Worm (Caenorhabditis elegans) whole organism, L4 larva: Measurements from ENCODE around the gene mlc-5.

Experiments
- F26F4.8 ChIP-seq: fragments of 200-800 bp; sonication (Bioruptor generic); conservative IDR thresholded peaks from 2 replicates; pipeline ENCODE4 v1.3.6; 2022; ENCODE audit warnings: missing genetic modification characterization, missing compliant biosample characterization
- F37D6.2 ChIP-seq: sonication (generic microtip); optimal IDR thresholded peaks from 2 replicates; lab custom pipeline; 2016; ENCODE audit warnings: mild to moderate bottlenecking, missing genetic modification characterization, missing compliant biosample characterization
- F44E2.7 ChIP-seq: fragments of 200-800 bp; sonication (Bioruptor generic); IDR thresholded peaks from 2 replicates; pipeline ENCODE4 v2.1.2; 2022; ENCODE audit warnings: missing genetic modification characterization, missing compliant biosample characterization
- R02D3.7 ChIP-seq: fragments of 150-350 bp; sonication (generic microtip); optimal IDR thresholded peaks from 3 replicates; lab custom pipeline; 2014; ENCODE audit warnings: missing biosample characterization, missing genetic modification characterization
- T26A8.4 ChIP-seq: fragments of 200-800 bp; sonication (Bioruptor generic); IDR thresholded peaks from 2 replicates; pipeline ENCODE4 v1.3.6; 2022; ENCODE audit warnings: missing genetic modification characterization, missing compliant biosample characterization
- Y5F2A.4 ChIP-seq: fragments of 200-800 bp; sonication (Bioruptor generic); optimal IDR thresholded peaks from 2 replicates; lab custom pipeline; 2018; ENCODE audit warnings: mild to moderate bottlenecking, missing genetic modification characterization, missing compliant biosample characterization
- Y75B8A.6 ChIP-seq: fragments of 200-800 bp; sonication (Bioruptor generic); IDR thresholded peaks from 2 replicates; pipeline ENCODE4 v1.3.6; 2022; ENCODE audit warnings: missing genetic modification reagents, missing genetic modification characterization, missing compliant biosample characterization
- aha-1 ChIP-seq: fragments of 150-350 bp; peaks from one replicate; lab custom pipeline; 2014; ENCODE audit warnings: missing biosample characterization, missing genetic modification characterization
- ceh-20 ChIP-seq: fragments of 200-800 bp; sonication (Bioruptor generic); IDR thresholded peaks from 2 replicates; pipeline ENCODE4 v1.3.6; 2022; ENCODE audit warnings: missing genetic modification reagents, missing genetic modification characterization, missing compliant biosample characterization
- ceh-62 ChIP-seq: sonication (generic microtip); optimal IDR thresholded peaks from 2 replicates; lab custom pipeline; 2017; ENCODE audit warnings: missing biosample characterization, missing genetic modification characterization
- ces-1 ChIP-seq: fragments of 150-350 bp; sonication (generic microtip); optimal IDR thresholded peaks from 4 replicates; lab custom pipeline; 2014; ENCODE audit warnings: missing biosample characterization, missing genetic modification reagents, missing genetic modification characterization
- ctbp-1 ChIP-seq: fragments of 200-800 bp; sonication (Bioruptor generic); IDR thresholded peaks from 2 replicates; pipeline ENCODE4 v1.3.6; 2022; ENCODE audit warnings: missing genetic modification reagents, missing genetic modification characterization, missing compliant biosample characterization
- daf-16 ChIP-seq, 3 experiments: sonication (generic microtip); optimal IDR thresholded peaks; 2 replicates each; lab custom pipeline; 2016 to 2017; ENCODE audit warnings: missing genetic modification characterization in 3 of 3, missing genetic modification reagents in 3 of 3, mild to moderate bottlenecking in 2 of 3, missing compliant biosample characterization in 2 of 3, missing biosample characterization in 1 of 3, moderate library complexity in 1 of 3
- dmd-6 ChIP-seq: fragments of 200-800 bp; sonication (Bioruptor generic); IDR thresholded peaks from 2 replicates; pipeline ENCODE4 v1.3.6; 2022; ENCODE audit warnings: missing genetic modification reagents, missing genetic modification characterization, missing compliant biosample characterization
- dmd-8 ChIP-seq: fragments of 200-800 bp; sonication (Bioruptor generic); IDR thresholded peaks from 2 replicates; pipeline ENCODE4 v1.3.6; 2022; ENCODE audit warnings: missing genetic modification characterization, missing compliant biosample characterization
- dmd-9 ChIP-seq: fragments of 200-800 bp; sonication (Bioruptor generic); IDR thresholded peaks from 2 replicates; pipeline ENCODE4 v1.3.6; 2022; ENCODE audit warnings: missing genetic modification reagents, missing genetic modification characterization, missing compliant biosample characterization
- duxl-1 ChIP-seq: sonication (generic microtip); optimal IDR thresholded peaks from 2 replicates; lab custom pipeline; 2016; ENCODE audit warnings: mild to moderate bottlenecking, missing genetic modification characterization, moderate library complexity, missing compliant biosample characterization; ENCODE audit not compliant: poor library complexity
- dve-1 ChIP-seq: sonication (generic microtip); optimal IDR thresholded peaks from 2 replicates; lab custom pipeline; 2017; ENCODE audit warnings: antibody characterized with exemption, mild to moderate bottlenecking, missing genetic modification characterization, missing compliant biosample characterization; ENCODE audit not compliant: insufficient read depth
- egl-27 ChIP-seq: sonication (generic microtip); optimal IDR thresholded peaks from 3 replicates; lab custom pipeline; 2017; ENCODE audit warnings: missing biosample characterization, missing genetic modification reagents, missing genetic modification characterization
- fos-1 ChIP-seq: fragments of 150-350 bp; optimal IDR thresholded peaks from 2 replicates; lab custom pipeline; 2014; ENCODE audit warnings: missing biosample characterization, missing genetic modification characterization
- gei-8 ChIP-seq: fragments of 200-800 bp; sonication (Bioruptor generic); optimal IDR thresholded peaks from 2 replicates; lab custom pipeline; 2018; ENCODE audit warnings: mild to moderate bottlenecking, missing genetic modification characterization, missing compliant biosample characterization
- hlh-11 ChIP-seq: fragments of 200-800 bp; sonication (Bioruptor generic); optimal IDR thresholded peaks from 2 replicates; lab custom pipeline; 2018; ENCODE audit warnings: mild to moderate bottlenecking, missing genetic modification characterization, missing compliant biosample characterization
- hlh-30 ChIP-seq: sonication (generic microtip); optimal IDR thresholded peaks from 2 replicates; lab custom pipeline; 2017; ENCODE audit warnings: antibody characterized with exemption, mild to moderate bottlenecking, missing genetic modification characterization, missing compliant biosample characterization; ENCODE audit not compliant: insufficient read depth
- hmg-1.1 ChIP-seq: fragments of 200-800 bp; sonication (Bioruptor generic); IDR thresholded peaks from 2 replicates; pipeline ENCODE4 v1.3.6; 2022; ENCODE audit warnings: missing genetic modification reagents, missing genetic modification characterization, missing compliant biosample characterization
- jun-1 ChIP-seq: fragments of 150-350 bp; optimal IDR thresholded peaks from 2 replicates; lab custom pipeline; 2014; ENCODE audit warnings: missing biosample characterization, missing genetic modification reagents, missing genetic modification characterization
- lin-13 ChIP-seq: fragments of 150-350 bp; optimal IDR thresholded peaks from 2 replicates; lab custom pipeline; 2014; ENCODE audit warnings: missing biosample characterization, missing genetic modification reagents, missing genetic modification characterization
- lsy-2 ChIP-seq, 2 experiments: fragments of 150-350 bp in 1 of 2; sonication (generic microtip) in 1 of 2; optimal IDR thresholded peaks; 2 replicates each; lab custom pipeline; 2014 to 2017; ENCODE audit warnings: missing biosample characterization in 2 of 2, missing genetic modification characterization in 2 of 2
- mdl-1 ChIP-seq, 2 experiments: fragments of 150-350 bp in 1 of 2; sonication (generic microtip) in 1 of 2; optimal IDR thresholded peaks; 2 replicates each; lab custom pipeline; 2014 to 2017; ENCODE audit warnings: missing biosample characterization in 2 of 2, missing genetic modification characterization in 2 of 2
- mdt-29 ChIP-seq: fragments of 200-800 bp; sonication (Bioruptor generic); IDR thresholded peaks from 2 replicates; pipeline ENCODE4 v1.3.6; 2022; ENCODE audit warnings: missing genetic modification reagents, missing genetic modification characterization, missing compliant biosample characterization
- mep-1 ChIP-seq: fragments of 150-350 bp; sonication (generic microtip); optimal IDR thresholded peaks from 3 replicates; lab custom pipeline; 2014; ENCODE audit warnings: missing biosample characterization, missing genetic modification characterization
- nhr-10 ChIP-seq: fragments of 150-350 bp; optimal IDR thresholded peaks from 2 replicates; lab custom pipeline; 2014; ENCODE audit warnings: missing biosample characterization, missing genetic modification characterization
- nhr-11 ChIP-seq: fragments of 150-350 bp; optimal IDR thresholded peaks from 2 replicates; lab custom pipeline; 2014; ENCODE audit warnings: missing biosample characterization, missing genetic modification characterization
- nhr-25 ChIP-seq: sonication (generic microtip); optimal IDR thresholded peaks from 2 replicates; lab custom pipeline; 2017; ENCODE audit warnings: missing genetic modification characterization, mild to moderate bottlenecking, missing compliant biosample characterization, antibody characterized with exemption, moderate library complexity, borderline replicate concordance; ENCODE audit not compliant: insufficient read depth
- nhr-28 ChIP-seq: fragments of 150-350 bp; optimal IDR thresholded peaks from 2 replicates; lab custom pipeline; 2014; ENCODE audit warnings: missing biosample characterization, missing genetic modification characterization
- pqm-1 ChIP-seq: sonication (generic microtip); optimal IDR thresholded peaks from 2 replicates; lab custom pipeline; 2017; ENCODE audit warnings: missing biosample characterization, missing genetic modification characterization
- rbr-2 ChIP-seq: sonication (generic microtip); optimal IDR thresholded peaks from 2 replicates; lab custom pipeline; 2016; ENCODE audit warnings: missing genotype, missing genetic modification characterization, missing compliant biosample characterization
- sdz-12 ChIP-seq: fragments of 200-800 bp; sonication (Bioruptor generic); optimal IDR thresholded peaks from 2 replicates; lab custom pipeline; 2018; ENCODE audit warnings: mild to moderate bottlenecking, missing genetic modification characterization, missing compliant biosample characterization
- set-16 ChIP-seq: fragments of 200-800 bp; sonication (Bioruptor generic); IDR thresholded peaks from 2 replicates; pipeline ENCODE4 v1.3.6; 2022; ENCODE audit warnings: missing genetic modification reagents, missing genetic modification characterization, missing compliant biosample characterization
- tag-97 ChIP-seq: fragments of 200-800 bp; sonication (Bioruptor generic); IDR thresholded peaks from 2 replicates; pipeline ENCODE4 v1.3.6; 2022; ENCODE audit warnings: missing genetic modification characterization, missing compliant biosample characterization
- unc-130 ChIP-seq: sonication (generic microtip); optimal IDR thresholded peaks from 2 replicates; lab custom pipeline; 2016; ENCODE audit warnings: missing genetic modification reagents, missing genetic modification characterization, missing compliant biosample characterization
- unc-62 ChIP-seq, 3 experiments: fragments of 150-350 bp in 1 of 3; sonication (generic microtip); optimal IDR thresholded peaks in 2 of 3; peaks in 1 of 3; 1 replicate in 1 of 3; 2 replicates in 2 of 3; lab custom pipeline; 2014 to 2017; ENCODE audit warnings: missing biosample characterization in 3 of 3, missing genetic modification characterization in 3 of 3, missing genetic modification reagents in 3 of 3, missing genotype in 1 of 3
- zag-1 ChIP-seq: fragments of 150-350 bp; optimal IDR thresholded peaks from 2 replicates; lab custom pipeline; 2014; ENCODE audit warnings: missing biosample characterization, missing genetic modification characterization
- zip-11 ChIP-seq: fragments of 200-800 bp; sonication (Bioruptor generic); IDR thresholded peaks from 2 replicates; pipeline ENCODE4 v1.3.6; 2022; ENCODE audit warnings: missing genetic modification characterization, missing compliant biosample characterization

The mlc-5 gene

DNA sequence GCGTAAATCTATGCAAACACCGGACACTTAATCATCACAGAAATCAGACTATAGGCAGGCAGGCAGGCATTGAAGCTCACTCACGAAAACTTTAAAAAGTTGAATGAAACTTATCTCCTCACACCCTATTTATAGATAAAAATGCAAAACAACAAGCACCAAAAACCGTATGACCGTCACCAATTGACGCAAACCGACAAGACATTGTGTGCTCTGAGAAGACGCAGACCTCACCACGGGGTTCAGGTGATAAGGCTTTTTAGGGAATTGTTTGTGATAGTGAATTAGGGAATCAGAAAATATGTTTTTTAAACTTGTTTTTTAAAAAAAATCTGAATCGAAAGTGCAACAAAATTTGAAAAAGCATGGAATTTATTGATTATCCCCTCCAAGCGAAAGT, 3.6 kb downstream of the mlc-5 start, which contains the start of gene T12D8.5:
TSS of gene T12D8.5 (minus strand) at position 95 of the 400 bp plus-strand sequence.
- no peak for TF ChIP-seq tag-97 (GFP tag; lab: Robert Waterston, UW)
- no peak for TF ChIP-seq mdt-29 (GFP tag; lab: Robert Waterston, UW)
- no peak for TF ChIP-seq unc-130 (GFP tag; lab: Kevin White, UChicago)
- no peak for TF ChIP-seq jun-1 (tag; lab: Kevin White, UChicago)
- TF ChIP-seq mdl-1 (tag; optimal IDR thresholded peaks at IDR 0.05; lab: Kevin White, UChicago) = peak in 1 of 2 experiments; percentile 34
- TF ChIP-seq set-16 (GFP tag; lab: Robert Waterston, UW) = no peak
- TF ChIP-seq hlh-30 = peak; percentile 84
- no peak for TF ChIP-seq sdz-12
- no peak for TF ChIP-seq ces-1 (GFP tag; lab: Kevin White, UChicago)
- no peak for TF ChIP-seq F44E2.7 (GFP tag; lab: Robert Waterston, UW)
- TF ChIP-seq lsy-2 (tag; optimal IDR thresholded peaks at IDR 0.05; lab: Kevin White, UChicago) = peak; percentile 13 to 37
- TF ChIP-seq nhr-11 (tag; lab: Kevin White, UChicago) = no peak
- peak; percentile 80 for TF ChIP-seq pqm-1
- peak in 1 of 2 experiments; percentile 9 for TF ChIP-seq daf-16 (GFP tag; optimal IDR thresholded peaks at IDR 0.05; lab: Kevin White, UChicago)
- peak; percentile 99 for TF ChIP-seq daf-16 (tag; optimal IDR thresholded peaks at IDR 0.05; lab: Kevin White, UChicago)
- TF ChIP-seq mep-1 (tag; lab: Kevin White, UChicago) = peak; percentile 16
- peak; percentile 23; the same call in 1 of the 2 replicates for TF ChIP-seq dmd-6 (GFP tag; lab: Robert Waterston, UW)
- TF ChIP-seq egl-27 (tag; lab: Kevin White, UChicago) = no peak
- TF ChIP-seq dmd-9 (GFP tag; lab: Robert Waterston, UW) = no peak
- no peak for TF ChIP-seq lin-13 (GFP tag; lab: Kevin White, UChicago)
- TF ChIP-seq nhr-28 = peak; percentile 49
- TF ChIP-seq hlh-11 (tag; lab: Kevin White, UChicago) = peak; percentile 82
- TF ChIP-seq zip-11 (GFP tag; lab: Robert Waterston, UW) = no peak
- TF ChIP-seq duxl-1 (tag; lab: Kevin White, UChicago) = no peak
- 0 out of 2 replicates have a peak, but pooled peaks have one; percentile 2 for TF ChIP-seq T26A8.4 (GFP tag; lab: Robert Waterston, UW)
- no peak for TF ChIP-seq R02D3.7
- no peak for TF ChIP-seq F37D6.2 (tag; lab: Kevin White, UChicago)
- TF ChIP-seq aha-1 (tag; lab: Kevin White, UChicago) = no peak
- no peak for TF ChIP-seq gei-8 (GFP tag; lab: Kevin White, UChicago)
- peak; percentile 90 for TF ChIP-seq dve-1 (tag; lab: Kevin White, UChicago)

DNA sequence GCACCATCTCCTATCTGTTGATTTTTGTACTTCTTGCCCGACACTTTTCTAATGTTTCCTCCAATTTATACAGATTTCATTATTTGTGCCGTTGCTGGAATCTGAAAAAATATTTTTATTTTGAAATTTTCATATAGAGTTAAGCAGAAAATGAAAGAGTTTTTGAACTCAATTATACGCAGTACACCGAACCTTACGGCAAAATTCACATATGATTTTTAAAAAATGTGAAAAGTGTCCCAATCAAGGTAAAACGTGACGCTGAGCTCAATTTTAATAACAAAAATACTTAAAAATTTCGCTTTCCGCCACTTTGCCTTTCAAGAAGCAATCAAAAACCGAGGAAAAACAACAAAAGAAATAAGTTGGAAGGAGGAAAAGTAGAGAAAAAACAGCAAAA, 7.6 kb downstream of the mlc-5 start, which contains the start of gene arrd-17:
TSS of gene arrd-17 (minus strand) at position 101 of the 400 bp plus-strand sequence.
- TF ChIP-seq zag-1 (tag; lab: Kevin White, UChicago) (no peak), dve-1 (tag; lab: Kevin White, UChicago) (no peak), nhr-10 (tag; lab: Kevin White, UChicago) (no peak), ceh-20 (no peak), unc-62 (GFP tag; optimal IDR thresholded peaks at IDR 0.05 in 1 of 2; lab: Kevin White, UChicago) (no peak), unc-62 (tag; optimal IDR thresholded peaks at IDR 0.05; lab: Kevin White, UChicago) (no peak), ceh-62 (no peak), hmg-1.1 (no peak), nhr-25 (tag; lab: Kevin White, UChicago) (no peak), rbr-2 (tag; lab: Kevin White, UChicago) (no peak), ctbp-1 (no peak), unc-130 (GFP tag; lab: Kevin White, UChicago) (no peak), duxl-1 (tag; lab: Kevin White, UChicago) (no peak), sdz-12 (no peak), dmd-8 (GFP tag; lab: Robert Waterston, UW) (no peak), Y75B8A.6 (GFP tag; lab: Robert Waterston, UW) (no peak), F26F4.8 (GFP tag; lab: Robert Waterston, UW) (no peak), Y5F2A.4 (no peak), fos-1 (tag; lab: Kevin White, UChicago) (no peak), pqm-1 (no peak)
